Worm (Caenorhabditis elegans) whole organism, L1 larva: Measurements from ENCODE around the gene hint-3.

Source experiments
- C04F5.9 ChIP-seq: sonication (generic microtip); optimal IDR thresholded peaks from 2 replicates; lab custom pipeline; 2016; ENCODE audit warnings: missing genetic modification characterization, missing compliant biosample characterization
- F16B12.6 ChIP-seq: fragments of 150-350 bp; optimal IDR thresholded peaks from 2 replicates; lab custom pipeline; 2014; ENCODE audit warnings: missing biosample characterization, missing genetic modification characterization
- ama-1 ChIP-seq: fragments of 150-350 bp; optimal IDR thresholded peaks from 2 replicates; lab custom pipeline; 2014
- blmp-1 ChIP-seq: fragments of 150-350 bp; optimal IDR thresholded peaks from 2 replicates; lab custom pipeline; 2014; ENCODE audit warnings: missing biosample characterization, missing genetic modification characterization
- ceh-63 ChIP-seq: fragments of 200-800 bp; sonication (Bioruptor generic); optimal IDR thresholded peaks from 2 replicates; lab custom pipeline; 2018; ENCODE audit warnings: mild to moderate bottlenecking, missing genetic modification characterization, missing compliant biosample characterization
- ceh-8 ChIP-seq: fragments of 200-800 bp; sonication (Bioruptor generic); optimal IDR thresholded peaks from 2 replicates; lab custom pipeline; 2018; ENCODE audit warnings: mild to moderate bottlenecking, missing genetic modification characterization, moderate library complexity, missing compliant biosample characterization
- ces-1 ChIP-seq: fragments of 150-350 bp; optimal IDR thresholded peaks from 2 replicates; lab custom pipeline; 2014; ENCODE audit warnings: missing biosample characterization, missing genetic modification reagents, missing genetic modification characterization
- dsc-1 ChIP-seq: sonication (generic microtip); optimal IDR thresholded peaks from 2 replicates; lab custom pipeline; 2016; ENCODE audit warnings: mild to moderate bottlenecking, missing genetic modification characterization, missing compliant biosample characterization
- efl-1 ChIP-seq, 4 experiments: fragments of 150-350 bp; optimal IDR thresholded peaks in 3 of 4; peaks in 1 of 4; 1 replicate in 1 of 4; 2 replicates in 3 of 4; lab custom pipeline; 2014; ENCODE audit warnings: missing biosample characterization in 2 of 4, missing genetic modification characterization in 2 of 4, missing genetic modification reagents in 2 of 4
- efl-3 ChIP-seq: fragments of 200-800 bp; sonication (Bioruptor generic); optimal IDR thresholded peaks from 2 replicates; lab custom pipeline; 2018; ENCODE audit warnings: mild to moderate bottlenecking, missing genetic modification characterization, missing compliant biosample characterization
- egl-13 ChIP-seq: sonication (generic microtip); optimal IDR thresholded peaks from 2 replicates; lab custom pipeline; 2016; ENCODE audit warnings: missing genotype, missing genetic modification reagents, missing genetic modification characterization, missing compliant biosample characterization
- elt-3 ChIP-seq, 6 experiments: fragments of 150-350 bp in 1 of 6; sonication (generic microtip); optimal IDR thresholded peaks; 2 replicates each; lab custom pipeline; 2017 to 2018; ENCODE audit warnings: missing biosample characterization in 6 of 6, missing genetic modification characterization in 6 of 6, inconsistent platforms in 1 of 6
- fos-1 ChIP-seq: fragments of 150-350 bp; optimal IDR thresholded peaks from 2 replicates; lab custom pipeline; 2014; ENCODE audit warnings: missing biosample characterization, missing genetic modification characterization
- hlh-17 ChIP-seq: fragments of 200-800 bp; sonication (Bioruptor generic); optimal IDR thresholded peaks from 2 replicates; lab custom pipeline; 2018; ENCODE audit warnings: missing genetic modification characterization, mild to moderate bottlenecking, missing compliant biosample characterization, moderate library complexity, borderline replicate concordance
- hlh-4 ChIP-seq: sonication (generic microtip); optimal IDR thresholded peaks from 2 replicates; lab custom pipeline; 2016; ENCODE audit warnings: mild to moderate bottlenecking, missing genetic modification characterization, missing compliant biosample characterization
- jun-1 ChIP-seq: fragments of 150-350 bp; optimal IDR thresholded peaks from 2 replicates; lab custom pipeline; 2014; ENCODE audit warnings: missing biosample characterization, missing genetic modification reagents, missing genetic modification characterization
- lin-13 ChIP-seq: fragments of 150-350 bp; optimal IDR thresholded peaks from 2 replicates; lab custom pipeline; 2014; ENCODE audit warnings: missing biosample characterization, missing genetic modification reagents, missing genetic modification characterization
- lin-15B ChIP-seq: fragments of 150-350 bp; sonication (generic microtip); optimal IDR thresholded peaks from 3 replicates; lab custom pipeline; 2014; ENCODE audit warnings: missing biosample characterization, missing genetic modification characterization
- lir-3 ChIP-seq: sonication (generic microtip); optimal IDR thresholded peaks from 2 replicates; lab custom pipeline; 2016; ENCODE audit warnings: mild to moderate bottlenecking, missing genetic modification characterization, moderate library complexity, missing compliant biosample characterization; ENCODE audit not compliant: poor library complexity
- lsy-2 ChIP-seq, 2 experiments: fragments of 150-350 bp; optimal IDR thresholded peaks; 2 replicates each; lab custom pipeline; 2014; ENCODE audit warnings: missing biosample characterization in 2 of 2, missing genetic modification characterization in 2 of 2
- mdl-1 ChIP-seq, 2 experiments: fragments of 150-350 bp; optimal IDR thresholded peaks; 2 replicates each; lab custom pipeline; 2014 to 2017; ENCODE audit warnings: missing biosample characterization in 2 of 2, missing genetic modification characterization in 2 of 2, inconsistent platforms in 1 of 2
- mef-2 ChIP-seq: fragments of 150-350 bp; optimal IDR thresholded peaks from 2 replicates; lab custom pipeline; 2014; ENCODE audit warnings: missing biosample characterization, missing genetic modification characterization
- mep-1 ChIP-seq: fragments of 150-350 bp; optimal IDR thresholded peaks from 2 replicates; lab custom pipeline; 2014; ENCODE audit warnings: missing biosample characterization, missing genetic modification characterization
- nhr-20 ChIP-seq: sonication (generic microtip); optimal IDR thresholded peaks from 2 replicates; lab custom pipeline; 2016; ENCODE audit warnings: mild to moderate bottlenecking, missing genetic modification characterization, missing compliant biosample characterization
- nhr-47 ChIP-seq: sonication (generic microtip); optimal IDR thresholded peaks from 2 replicates; lab custom pipeline; 2016; ENCODE audit warnings: mild to moderate bottlenecking, missing genetic modification characterization, moderate library complexity, missing compliant biosample characterization
- nhr-77 ChIP-seq: fragments of 150-350 bp; optimal IDR thresholded peaks from 2 replicates; lab custom pipeline; 2014; ENCODE audit warnings: missing biosample characterization, missing genetic modification characterization
- nhr-84 ChIP-seq: sonication (generic microtip); optimal IDR thresholded peaks from 2 replicates; lab custom pipeline; 2017; ENCODE audit warnings: missing biosample characterization, missing genetic modification characterization
- nhr-90 ChIP-seq: sonication (generic microtip); optimal IDR thresholded peaks from 2 replicates; lab custom pipeline; 2016; ENCODE audit warnings: mild to moderate bottlenecking, missing genetic modification characterization, missing compliant biosample characterization; ENCODE audit not compliant: poor library complexity
- pqm-1 ChIP-seq: sonication (generic microtip); optimal IDR thresholded peaks from 3 replicates; lab custom pipeline; 2017; ENCODE audit warnings: missing biosample characterization, missing genetic modification characterization
- rnt-1 ChIP-seq: sonication (generic microtip); optimal IDR thresholded peaks from 2 replicates; lab custom pipeline; 2016; ENCODE audit warnings: mild to moderate bottlenecking, missing genetic modification characterization, moderate library complexity, missing compliant biosample characterization
- skn-1 ChIP-seq: fragments of 150-350 bp; optimal IDR thresholded peaks from 2 replicates; lab custom pipeline; 2014; ENCODE audit warnings: missing biosample characterization, missing genetic modification characterization
- sox-4 ChIP-seq: sonication (generic microtip); optimal IDR thresholded peaks from 2 replicates; lab custom pipeline; 2016; ENCODE audit warnings: missing genetic modification characterization, missing compliant biosample characterization
- sptf-1 ChIP-seq: fragments of 150-350 bp; optimal IDR thresholded peaks from 2 replicates; lab custom pipeline; 2014; ENCODE audit warnings: missing biosample characterization, missing genetic modification characterization
- sup-37 ChIP-seq: fragments of 200-800 bp; sonication (Bioruptor generic); optimal IDR thresholded peaks from 2 replicates; lab custom pipeline; 2018; ENCODE audit warnings: mild to moderate bottlenecking, missing genetic modification characterization, missing compliant biosample characterization
- swsn-7 ChIP-seq: sonication (generic microtip); optimal IDR thresholded peaks from 2 replicates; lab custom pipeline; 2016; ENCODE audit warnings: missing genetic modification characterization, missing compliant biosample characterization
- tbx-2 ChIP-seq: sonication (generic microtip); optimal IDR thresholded peaks from 2 replicates; lab custom pipeline; 2016; ENCODE audit warnings: missing genetic modification characterization, missing compliant biosample characterization
- tlp-1 ChIP-seq: fragments of 150-350 bp; optimal IDR thresholded peaks from 2 replicates; lab custom pipeline; 2014; ENCODE audit warnings: missing biosample characterization, missing genetic modification characterization
- unc-130 ChIP-seq: fragments of 150-350 bp; optimal IDR thresholded peaks from 2 replicates; lab custom pipeline; 2017; ENCODE audit warnings: missing biosample characterization, missing genetic modification characterization, inconsistent platforms
- unc-62 ChIP-seq: fragments of 150-350 bp; optimal IDR thresholded peaks from 2 replicates; lab custom pipeline; 2014; ENCODE audit warnings: missing biosample characterization, missing genetic modification reagents, missing genetic modification characterization
- unc-86 ChIP-seq: sonication (generic microtip); optimal IDR thresholded peaks from 2 replicates; lab custom pipeline; 2016; ENCODE audit warnings: missing genetic modification characterization, missing compliant biosample characterization
- unc-98 ChIP-seq: fragments of 200-800 bp; sonication (Bioruptor generic); IDR thresholded peaks from 2 replicates; pipeline ENCODE4 v1.3.6; 2022; ENCODE audit warnings: missing genetic modification characterization, missing compliant biosample characterization
- zip-4 ChIP-seq: fragments of 200-800 bp; sonication (Bioruptor generic); optimal IDR thresholded peaks from 2 replicates; lab custom pipeline; 2018; ENCODE audit warnings: mild to moderate bottlenecking, missing genetic modification characterization, moderate library complexity, missing compliant biosample characterization

Gene hint-3

ce11 chrV:7760174-7760573 lies at the start of gene hint-3:
Gene hint-3 (plus strand): TSS chrV:7760474.
- TF ChIP-seq C04F5.9 (tag; lab: Kevin White, UChicago): no peak

ce11 chrV:7713072-7713471 lies 47.2 kb upstream of the hint-3 start, which contains the start of gene ZK105.13:
Gene ZK105.13 (minus strand): TSS chrV:7713172.
- TF ChIP-seq efl-1 (optimal IDR thresholded peaks at IDR 0.05; lab: Kevin White, UChicago) (no peak), efl-1 (GFP tag; optimal IDR thresholded peaks at IDR 0.05 in 1 of 2; lab: Kevin White, UChicago) (no peak), lin-13 (GFP tag; lab: Kevin White, UChicago) (no peak), egl-13 (tag; lab: Kevin White, UChicago) (no peak)
- TF ChIP-seq, all 84 proteins: peak for 0

DNA sequence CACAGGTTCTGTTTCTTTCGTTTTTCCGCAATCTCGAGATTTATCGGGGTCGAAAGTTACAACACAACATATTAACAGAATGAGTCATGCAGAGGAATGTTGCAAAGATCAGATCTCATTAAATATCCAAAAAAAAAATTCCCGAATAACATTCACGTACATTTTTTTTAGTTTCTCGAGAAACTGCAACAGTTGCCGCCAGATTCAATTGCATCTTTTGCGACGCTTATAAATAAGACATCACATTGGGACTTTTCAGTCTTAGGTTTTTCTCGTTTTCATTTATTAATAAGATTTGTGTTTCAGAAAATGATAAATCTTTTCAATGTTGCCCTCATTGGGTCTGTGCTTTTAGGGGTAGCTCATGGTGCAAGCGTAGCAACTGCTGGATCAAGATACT lies 46.6 kb upstream of the hint-3 start, which contains the start of gene ZK105.1:
TSS of gene ZK105.1 (plus strand) at position 301 of the 400 bp plus-strand sequence.
- TF ChIP-seq lir-3 (tag; lab: Kevin White, UChicago) (no peak), tlp-1 (tag; lab: Kevin White, UChicago) (no peak), fos-1 (tag; lab: Kevin White, UChicago) (no peak), F16B12.6 (tag; lab: Kevin White, UChicago) (no peak), sox-4 (tag; lab: Kevin White, UChicago) (no peak), unc-98 (GFP tag; lab: Robert Waterston, UW) (no peak), blmp-1 (tag; lab: Kevin White, UChicago) (no peak), sup-37 (GFP tag; lab: Kevin White, UChicago) (no peak), unc-62 (no peak), jun-1 (no peak), ceh-63 (GFP tag; lab: Kevin White, UChicago) (no peak)

ce11 chrV:7716034-7716433 lies 44.2 kb upstream of the hint-3 start, which contains the start of gene ZK105.12:
Gene ZK105.12 (minus strand): TSS chrV:7716134.
- TF ChIP-seq fos-1 (tag; lab: Kevin White, UChicago) (no peak), tbx-2 (no peak), efl-1 (optimal IDR thresholded peaks at IDR 0.05; lab: Kevin White, UChicago) (no peak), efl-1 (GFP tag; optimal IDR thresholded peaks at IDR 0.05 in 1 of 2; lab: Kevin White, UChicago) (no peak), nhr-84 (no peak), nhr-47 (tag; lab: Kevin White, UChicago) (no peak), unc-130 (tag; lab: Kevin White, UChicago) (no peak), unc-98 (GFP tag; lab: Robert Waterston, UW) (no peak)

- no peak for TF ChIP-seq blmp-1 (tag; lab: Kevin White, UChicago)
- no peak for TF ChIP-seq dsc-1 (tag; lab: Kevin White, UChicago)
- no peak for TF ChIP-seq lin-13 (GFP tag; lab: Kevin White, UChicago)
- TF ChIP-seq nhr-77 (tag; lab: Kevin White, UChicago): no peak
- no peak for TF ChIP-seq hlh-17 (GFP tag; lab: Kevin White, UChicago)
- TF ChIP-seq mdl-1 (tag; optimal IDR thresholded peaks at IDR 0.05; lab: Kevin White, UChicago): no peak
- TF ChIP-seq unc-130 (tag; lab: Kevin White, UChicago): no peak
- no peak for TF ChIP-seq lir-3 (tag; lab: Kevin White, UChicago)
- TF ChIP-seq sptf-1 (tag; lab: Kevin White, UChicago): no peak
- TF ChIP-seq rnt-1 (tag; lab: Kevin White, UChicago): no peak
- no peak for TF ChIP-seq zip-4
- TF ChIP-seq fos-1 (tag; lab: Kevin White, UChicago): no peak
- no peak for TF ChIP-seq sup-37 (GFP tag; lab: Kevin White, UChicago)
- no peak for TF ChIP-seq ces-1 (GFP tag; lab: Kevin White, UChicago)
- no peak for TF ChIP-seq skn-1
Measured at ce11 chrV:7717629-7718028, 42.6 kb upstream of the hint-3 start, which contains the start of gene ZK105.5. Gene ZK105.5 (minus strand): TSS chrV:7717729.

ce11 chrV:7721945-7722344 lies 38.3 kb upstream of the hint-3 start, which contains the start of gene ZK105.14:
Gene ZK105.14 (minus strand): TSS chrV:7722045.
- no peak for TF ChIP-seq unc-86 (tag; lab: Kevin White, UChicago)
- TF ChIP-seq hlh-4: no peak
- no peak for TF ChIP-seq pqm-1 (tag; lab: Kevin White, UChicago)
- no peak for TF ChIP-seq efl-1 (optimal IDR thresholded peaks at IDR 0.05; lab: Kevin White, UChicago)
- TF ChIP-seq efl-1 (GFP tag; optimal IDR thresholded peaks at IDR 0.05 in 1 of 2; lab: Kevin White, UChicago): no peak
- TF ChIP-seq nhr-20 (tag; lab: Kevin White, UChicago): no peak
- TF ChIP-seq ceh-8 (GFP tag; lab: Kevin White, UChicago): no peak
- TF ChIP-seq mep-1 (tag; lab: Kevin White, UChicago): no peak
- TF ChIP-seq mef-2 (tag; lab: Kevin White, UChicago): no peak
- no peak for TF ChIP-seq ama-1
- TF ChIP-seq lsy-2 (tag; optimal IDR thresholded peaks at IDR 0.05; lab: Kevin White, UChicago): no peak
- no peak for TF ChIP-seq nhr-47 (tag; lab: Kevin White, UChicago)
- no peak for TF ChIP-seq elt-3 (tag; optimal IDR thresholded peaks at IDR 0.05; lab: Kevin White, UChicago)
- TF ChIP-seq tlp-1 (tag; lab: Kevin White, UChicago): no peak
- TF ChIP-seq nhr-90 (tag; lab: Kevin White, UChicago): no peak
- no peak for TF ChIP-seq efl-3
- no peak for TF ChIP-seq lin-15B (tag; lab: Kevin White, UChicago)
- TF ChIP-seq swsn-7: no peak
